Fruit fly (Drosophila melanogaster): ENCODE measurements around the gene CG14384.

dm6 chr3R:12964043-12964442, 3.5 kb downstream of the CG14384 start:
- TF ChIP-seq CTCF (optimal IDR thresholded peaks at IDR 0.05) (no peak), CG8478 (optimal IDR thresholded peaks at IDR 0.05) (no peak)

All from S2 (cell line).